Worm (Caenorhabditis elegans) whole organism, late embryonic: ENCODE data around the gene Y39H10B.2.
A peak's percentile ranks its signal among the peaks of the same experiment; 100 is the strongest.

Experiments
- C08G9.2 ChIP-seq: sonication (generic microtip); optimal IDR thresholded peaks from 2 replicates; lab custom pipeline; 2016; ENCODE audit warnings: mild to moderate bottlenecking, missing genetic modification characterization, moderate library complexity, missing compliant biosample characterization
- C38D4.7 ChIP-seq: fragments of 200-800 bp; sonication (Bioruptor generic); optimal IDR thresholded peaks from 2 replicates; lab custom pipeline; 2018; ENCODE audit warnings: mild to moderate bottlenecking, missing genetic modification characterization, moderate library complexity, missing compliant biosample characterization
- Y22D7AL.16 ChIP-seq: sonication (generic microtip); optimal IDR thresholded peaks from 2 replicates; lab custom pipeline; 2016; ENCODE audit warnings: missing genetic modification characterization, missing compliant biosample characterization
- ceh-18 ChIP-seq: sonication (generic microtip); optimal IDR thresholded peaks from 2 replicates; lab custom pipeline; 2016; ENCODE audit warnings: missing genetic modification characterization, missing compliant biosample characterization
- ceh-31 ChIP-seq: sonication (generic microtip); optimal IDR thresholded peaks from 2 replicates; lab custom pipeline; 2016; ENCODE audit warnings: missing genetic modification characterization, missing compliant biosample characterization
- ceh-45 ChIP-seq: fragments of 200-800 bp; sonication (Bioruptor generic); IDR thresholded peaks from 2 replicates; pipeline ENCODE4 v1.3.6; 2022; ENCODE audit warnings: missing genetic modification reagents, missing genetic modification characterization, missing compliant biosample characterization
- hlh-6 ChIP-seq: sonication (generic microtip); optimal IDR thresholded peaks from 2 replicates; lab custom pipeline; 2016; ENCODE audit warnings: missing genotype, missing genetic modification characterization, missing compliant biosample characterization
- lim-6 ChIP-seq: sonication (generic microtip); optimal IDR thresholded peaks from 2 replicates; lab custom pipeline; 2016; ENCODE audit warnings: missing genetic modification characterization, missing compliant biosample characterization
- madf-2 ChIP-seq: sonication (generic microtip); optimal IDR thresholded peaks from 2 replicates; lab custom pipeline; 2017; ENCODE audit warnings: missing genetic modification characterization, missing compliant biosample characterization
- nfya-1 ChIP-seq: sonication (generic microtip); optimal IDR thresholded peaks from 2 replicates; lab custom pipeline; 2017; ENCODE audit warnings: missing genetic modification characterization, mild to moderate bottlenecking, missing compliant biosample characterization, antibody characterized with exemption, moderate library complexity
- npax-4 ChIP-seq: sonication (generic microtip); optimal IDR thresholded peaks from 2 replicates; lab custom pipeline; 2016; ENCODE audit warnings: missing genetic modification characterization, missing compliant biosample characterization
- ref-2 ChIP-seq: sonication (generic microtip); optimal IDR thresholded peaks from 2 replicates; lab custom pipeline; 2016; ENCODE audit warnings: missing genetic modification characterization, missing compliant biosample characterization
- rnt-1 ChIP-seq: sonication (generic microtip); optimal IDR thresholded peaks from 2 replicates; lab custom pipeline; 2016; ENCODE audit warnings: missing genetic modification characterization, missing compliant biosample characterization
- sdc-2 ChIP-seq: sonication (generic microtip); optimal IDR thresholded peaks from 2 replicates; lab custom pipeline; 2016; ENCODE audit warnings: missing genotype, missing genetic modification characterization, missing compliant biosample characterization
- tbx-2 ChIP-seq: sonication (generic microtip); optimal IDR thresholded peaks from 2 replicates; lab custom pipeline; 2016; ENCODE audit warnings: missing genetic modification characterization, missing compliant biosample characterization
- ttx-3 ChIP-seq: sonication (generic microtip); optimal IDR thresholded peaks from 2 replicates; lab custom pipeline; 2016; ENCODE audit warnings: missing genetic modification reagents, missing genetic modification characterization, missing compliant biosample characterization
- unc-42 ChIP-seq: sonication (generic microtip); optimal IDR thresholded peaks from 2 replicates; lab custom pipeline; 2016; ENCODE audit warnings: missing genotype, missing genetic modification characterization, missing compliant biosample characterization

Y39H10B.2 gene

ce11 chrV:3717751-3718150, 49.2 kb downstream of the Y39H10B.2 start:
- TF ChIP-seq tbx-2 (peak; percentile 35), lim-6 (tag; lab: Kevin White, UChicago) (peak; percentile 68), ceh-31 (tag; lab: Kevin White, UChicago) (peak; percentile 39), ceh-45 (GFP tag; lab: Robert Waterston, UW) (no peak), ttx-3 (no peak), sdc-2 (tag; lab: Kevin White, UChicago) (peak; percentile 10), C08G9.2 (peak; percentile 21), unc-42 (peak; percentile 28), nfya-1 (tag; lab: Kevin White, UChicago) (peak; percentile 38), ref-2 (no peak), npax-4 (no peak)

- TF ChIP-seq Y22D7AL.16 (tag; lab: Kevin White, UChicago) (no peak), madf-2 (tag; lab: Kevin White, UChicago) (no peak), rnt-1 (tag; lab: Kevin White, UChicago) (no peak), ceh-18 (tag; lab: Kevin White, UChicago) (no peak), C38D4.7 (GFP tag; lab: Kevin White, UChicago) (no peak), hlh-6 (tag; lab: Kevin White, UChicago) (no peak)
Measured at ce11 chrV:3718507-3718906, 49.9 kb downstream of the Y39H10B.2 start.
